Fruit fly (Drosophila melanogaster) whole organism, embryonic: Measurements from ENCODE around the gene dia.

Source experiments
- ATbp ChIP-seq: fragments of 200-800 bp; sonication (Bioruptor generic); optimal IDR thresholded peaks from 2 replicates; lab custom pipeline; 2017; ENCODE audit warnings: missing biosample characterization, mild to moderate bottlenecking, missing genetic modification characterization, missing genetic modification reagents
- CG10147 ChIP-seq: fragments of 200-800 bp; sonication (Bioruptor generic); optimal IDR thresholded peaks from 2 replicates; lab custom pipeline; 2019; ENCODE audit warnings: missing biosample characterization, mild to moderate bottlenecking, missing genetic modification characterization, moderate library complexity
- CG11723 ChIP-seq: fragments of 200-800 bp; sonication (Bioruptor generic); optimal IDR thresholded peaks from 2 replicates; lab custom pipeline; 2017; ENCODE audit warnings: missing biosample characterization, mild to moderate bottlenecking, missing genetic modification characterization
- CG13123 ChIP-seq: fragments of 200-800 bp; sonication (Bioruptor generic); optimal IDR thresholded peaks from 2 replicates; lab custom pipeline; 2016; ENCODE audit warnings: missing biosample characterization, missing genetic modification characterization
- CG13287 ChIP-seq: fragments of 200-800 bp; sonication (Bioruptor generic); IDR thresholded peaks from 2 replicates; pipeline ENCODE4 v1.3.6; 2022; ENCODE audit warnings: missing biosample characterization, missing genetic modification characterization; ENCODE audit not compliant: partially characterized antibody
- CG14965 ChIP-seq: fragments of 200-800 bp; sonication (Bioruptor generic); optimal IDR thresholded peaks from 2 replicates; lab custom pipeline; 2016; ENCODE audit warnings: missing biosample characterization, missing genetic modification characterization, borderline replicate concordance
- CG1603 ChIP-seq: fragments of 200-800 bp; sonication (Bioruptor generic); optimal IDR thresholded peaks from 2 replicates; lab custom pipeline; 2019; ENCODE audit warnings: missing biosample characterization, mild to moderate bottlenecking, missing genetic modification characterization, moderate library complexity
- CG17829 ChIP-seq: fragments of 200-800 bp; optimal IDR thresholded peaks from 2 replicates; lab custom pipeline; 2019; ENCODE audit warnings: missing biosample characterization, mild to moderate bottlenecking, missing genetic modification characterization, moderate library complexity
- CG2116 ChIP-seq: fragments of 200-800 bp; sonication (Bioruptor generic); optimal IDR thresholded peaks from 3 replicates; lab custom pipeline; 2018; ENCODE audit warnings: missing biosample characterization, mild to moderate bottlenecking, missing genetic modification characterization
- CG31365 ChIP-seq: fragments of 200-800 bp; sonication (Bioruptor generic); optimal IDR thresholded peaks from 2 replicates; lab custom pipeline; 2018; ENCODE audit warnings: missing biosample characterization, mild to moderate bottlenecking, missing genetic modification characterization
- CG33213 ChIP-seq: fragments of 200-800 bp; sonication (Bioruptor generic); optimal IDR thresholded peaks from 3 replicates; lab custom pipeline; 2016; ENCODE audit warnings: missing biosample characterization, missing genetic modification characterization
- CG34224 ChIP-seq: fragments of 200-800 bp; sonication (Bioruptor generic); IDR thresholded peaks from 3 replicates; pipeline ENCODE4 v1.3.6; 2022; ENCODE audit warnings: missing biosample characterization, missing genetic modification characterization; ENCODE audit not compliant: partially characterized antibody
- CG34422 ChIP-seq: fragments of 200-800 bp; sonication (Bioruptor generic); IDR thresholded peaks from 3 replicates; pipeline ENCODE4 v1.3.6; 2022; ENCODE audit warnings: missing biosample characterization, missing genetic modification characterization
- CG3838 ChIP-seq: fragments of 200-800 bp; sonication (Bioruptor generic); optimal IDR thresholded peaks from 3 replicates; lab custom pipeline; 2016; ENCODE audit warnings: missing biosample characterization, missing genetic modification characterization
- CG4424 ChIP-seq: fragments of 200-800 bp; sonication (Bioruptor generic); optimal IDR thresholded peaks from 3 replicates; lab custom pipeline; 2016; ENCODE audit warnings: missing biosample characterization, missing genetic modification characterization
- CG6272 ChIP-seq: fragments of 200-800 bp; sonication (Bioruptor generic); IDR thresholded peaks from 2 replicates; pipeline ENCODE4 v1.3.6; 2022; ENCODE audit warnings: missing biosample characterization, missing genetic modification characterization
- CG7372 ChIP-seq: fragments of 200-800 bp; sonication (Bioruptor generic); IDR thresholded peaks from 2 replicates; pipeline ENCODE4 v1.3.6; 2022; ENCODE audit warnings: missing biosample characterization, missing genetic modification characterization
- CG7556 ChIP-seq: fragments of 200-800 bp; sonication (Bioruptor generic); optimal IDR thresholded peaks from 2 replicates; lab custom pipeline; 2017; ENCODE audit warnings: missing biosample characterization, mild to moderate bottlenecking, missing genetic modification characterization
- CG7987 ChIP-seq: fragments of 200-800 bp; sonication (Bioruptor generic); optimal IDR thresholded peaks from 2 replicates; lab custom pipeline; 2018; ENCODE audit warnings: missing biosample characterization, mild to moderate bottlenecking, missing genetic modification characterization, moderate library complexity
- CG8281 ChIP-seq: fragments of 200-800 bp; sonication (Bioruptor generic); optimal IDR thresholded peaks from 2 replicates; lab custom pipeline; 2018; ENCODE audit warnings: missing biosample characterization, mild to moderate bottlenecking, missing genetic modification characterization, moderate library complexity
- CG8944 ChIP-seq: fragments of 200-800 bp; sonication (Bioruptor generic); optimal IDR thresholded peaks from 3 replicates; lab custom pipeline; 2016; ENCODE audit warnings: missing biosample characterization, missing genetic modification characterization
- Dad ChIP-seq: fragments of 200-800 bp; sonication (Bioruptor generic); optimal IDR thresholded peaks from 3 replicates; lab custom pipeline; 2016; ENCODE audit warnings: missing biosample characterization, missing genetic modification characterization
- ERR ChIP-seq: fragments of 200-800 bp; sonication (Bioruptor generic); optimal IDR thresholded peaks from 2 replicates; lab custom pipeline; 2016; ENCODE audit warnings: missing biosample characterization, missing genetic modification characterization
- HLH54F ChIP-seq: fragments of 200-800 bp; sonication (Bioruptor generic); optimal IDR thresholded peaks from 3 replicates; lab custom pipeline; 2016; ENCODE audit warnings: missing biosample characterization, missing genetic modification characterization
- HLHmδ ChIP-seq: fragments of 200-800 bp; sonication (Bioruptor generic); optimal IDR thresholded peaks from 2 replicates; lab custom pipeline; 2018; ENCODE audit warnings: missing biosample characterization, mild to moderate bottlenecking, missing genetic modification characterization, moderate library complexity
- Hand ChIP-seq: fragments of 200-800 bp; sonication (Bioruptor generic); optimal IDR thresholded peaks from 2 replicates; lab custom pipeline; 2017; ENCODE audit warnings: mild to moderate bottlenecking, missing biosample characterization, missing genetic modification reagents, missing genetic modification characterization
- Lpt ChIP-seq: fragments of >200 bp; optimal IDR thresholded peaks from 2 replicates; lab custom pipeline; 2018; ENCODE audit warnings: missing biosample characterization, missing genetic modification characterization
- NK7.1 ChIP-seq: fragments of 200-800 bp; sonication (Bioruptor generic); optimal IDR thresholded peaks from 3 replicates; lab custom pipeline; 2016; ENCODE audit warnings: missing biosample characterization, missing genetic modification characterization
- Nf-YA ChIP-seq: fragments of 200-800 bp; sonication (Bioruptor generic); IDR thresholded peaks from 2 replicates; pipeline ENCODE4 v1.3.6; 2022; ENCODE audit warnings: missing biosample characterization, missing genetic modification characterization
- PHDP ChIP-seq: fragments of 200-800 bp; sonication (Bioruptor generic); optimal IDR thresholded peaks from 3 replicates; lab custom pipeline; 2018; ENCODE audit warnings: missing biosample characterization, mild to moderate bottlenecking, missing genetic modification characterization, moderate library complexity
- Tbp ChIP-seq: fragments of >200 bp; optimal IDR thresholded peaks from 2 replicates; lab custom pipeline; 2018; ENCODE audit warnings: missing biosample characterization, missing genetic modification characterization
- cad ChIP-seq: fragments of >200 bp; optimal IDR thresholded peaks from 2 replicates; lab custom pipeline; 2017; ENCODE audit warnings: missing biosample characterization, missing genetic modification characterization
- cwo ChIP-seq: fragments of 200-800 bp; sonication (Bioruptor generic); optimal IDR thresholded peaks from 3 replicates; lab custom pipeline; 2017; ENCODE audit warnings: missing biosample characterization, missing genetic modification characterization, mild to moderate bottlenecking, moderate library complexity, missing genetic modification reagents
- en ChIP-seq: fragments of 200-800 bp; sonication (Bioruptor generic); optimal IDR thresholded peaks from 2 replicates; lab custom pipeline; 2016; ENCODE audit warnings: missing biosample characterization, missing genetic modification characterization
- ftz-f1 ChIP-seq: fragments of 200-800 bp; sonication (Bioruptor generic); optimal IDR thresholded peaks from 2 replicates; lab custom pipeline; 2016; ENCODE audit warnings: missing biosample characterization, missing genetic modification characterization
- gce ChIP-seq: fragments of 200-800 bp; sonication (Bioruptor generic); IDR thresholded peaks from 3 replicates; pipeline ENCODE4 v1.3.6; 2022; ENCODE audit warnings: missing biosample characterization, missing genetic modification characterization
- gcm ChIP-seq: fragments of 200-800 bp; sonication (Bioruptor generic); optimal IDR thresholded peaks from 2 replicates; lab custom pipeline; 2019; ENCODE audit warnings: missing biosample characterization, mild to moderate bottlenecking, missing genetic modification characterization, moderate library complexity
- gt ChIP-seq: fragments of 200-800 bp; sonication (Bioruptor generic); IDR thresholded peaks from 2 replicates; pipeline ENCODE4 v1.3.6; 2022; ENCODE audit warnings: missing biosample characterization, missing genetic modification characterization
- kah ChIP-seq: fragments of 200-800 bp; sonication (Bioruptor generic); optimal IDR thresholded peaks from 2 replicates; lab custom pipeline; 2018; ENCODE audit warnings: missing biosample characterization, mild to moderate bottlenecking, missing genetic modification characterization
- knrl ChIP-seq: fragments of 200-800 bp; sonication (Bioruptor generic); IDR thresholded peaks from 3 replicates; pipeline ENCODE4 v1.3.6; 2022; ENCODE audit warnings: missing biosample characterization, missing genetic modification characterization; ENCODE audit not compliant: partially characterized antibody
- nerfin-1 ChIP-seq: fragments of 200-800 bp; sonication (Bioruptor generic); optimal IDR thresholded peaks from 3 replicates; lab custom pipeline; 2019; ENCODE audit warnings: missing biosample characterization, mild to moderate bottlenecking, missing genetic modification characterization, moderate library complexity
- nerfin-2 ChIP-seq: fragments of 200-800 bp; sonication (Bioruptor generic); IDR thresholded peaks from 2 replicates; pipeline ENCODE4 v1.3.6; 2022; ENCODE audit warnings: missing biosample characterization, missing genetic modification characterization; ENCODE audit not compliant: partially characterized antibody
- org-1 ChIP-seq: fragments of 200-800 bp; sonication (Bioruptor generic); optimal IDR thresholded peaks from 2 replicates; lab custom pipeline; 2017; ENCODE audit warnings: missing biosample characterization, missing genetic modification characterization
- peb ChIP-seq: fragments of 200-800 bp; sonication (Bioruptor generic); IDR thresholded peaks from 2 replicates; pipeline ENCODE4 v1.3.6; 2022; ENCODE audit warnings: missing biosample characterization, missing genetic modification characterization
- slou ChIP-seq: fragments of 200-800 bp; sonication (Bioruptor generic); optimal IDR thresholded peaks from 3 replicates; lab custom pipeline; 2016; ENCODE audit warnings: missing biosample characterization, missing genetic modification characterization
- stwl ChIP-seq: fragments of 200-800 bp; sonication (Bioruptor generic); optimal IDR thresholded peaks from 3 replicates; lab custom pipeline; 2018; ENCODE audit warnings: missing biosample characterization, mild to moderate bottlenecking, missing genetic modification characterization, moderate library complexity
- vvl ChIP-seq: fragments of 200-800 bp; sonication (Bioruptor generic); IDR thresholded peaks from 2 replicates; pipeline ENCODE4 v1.3.6; 2022; ENCODE audit warnings: missing biosample characterization, missing genetic modification characterization
- wor ChIP-seq: fragments of 200-800 bp; sonication (Bioruptor generic); IDR thresholded peaks from 2 replicates; pipeline ENCODE4 v1.3.6; 2022; ENCODE audit warnings: missing biosample characterization, missing genetic modification characterization

Gene dia

dm6 chr2L:20799991-20800897, 42.3 kb downstream of the dia start (continued):
- TF ChIP-seq kah (GFP tag; lab: Kevin White, UChicago) (no peak), CG13287 (GFP tag; lab: Robert Waterston, UW) (no peak), Hand (GFP tag; lab: Kevin White, UChicago) (peak; percentile 93), CG31365 (tag; lab: Kevin White, UChicago) (peak; percentile 58), slou (GFP tag; lab: Kevin White, UChicago) (peak; percentile 47), vvl (GFP tag; lab: Robert Waterston, UW) (peak; percentile 89), CG8281 (no peak), CG34422 (GFP tag; lab: Robert Waterston, UW) (peak; percentile 63; the same call in 2 of the 3 replicates), CG6272 (GFP tag; lab: Robert Waterston, UW) (peak; percentile 48; the same call in 1 of the 2 replicates), CG33213 (GFP tag; lab: Kevin White, UChicago) (peak; percentile 68), org-1 (peak; percentile 74), PHDP (tag; lab: Kevin White, UChicago) (peak; percentile 78), peb (GFP tag; lab: Robert Waterston, UW) (0 out of 2 replicates have a peak, but pooled peaks have one; percentile 18), CG1603 (peak; percentile 77), Tbp (GFP tag; lab: Kevin White, UChicago) (no peak), HLHmδ (GFP tag; lab: Kevin White, UChicago) (no peak), CG7372 (GFP tag; lab: Robert Waterston, UW) (peak; percentile 62), CG14965 (GFP tag; lab: Kevin White, UChicago) (peak; percentile 48), ATbp (GFP tag; lab: Kevin White, UChicago) (peak; percentile 52), CG4424 (peak; percentile 64), wor (GFP tag; lab: Robert Waterston, UW) (0 out of 2 replicates have a peak, but pooled peaks have one; percentile 21), Dad (peak; percentile 67), stwl (tag; lab: Kevin White, UChicago) (no peak), CG34224 (peak; percentile 8; the same call in 1 of the 3 replicates), cwo (peak; percentile 83), gt (GFP tag; lab: Robert Waterston, UW) (no peak), CG10147 (GFP tag; lab: Kevin White, UChicago) (peak; percentile 78), NK7.1 (peak; percentile 61), gce (GFP tag; lab: Robert Waterston, UW) (peak; percentile 71; the same call in 1 of the 3 replicates), cad (GFP tag; lab: Kevin White, UChicago) (peak; percentile 43), CG17829 (tag; lab: Kevin White, UChicago) (peak; percentile 63), CG13123 (GFP tag; lab: Kevin White, UChicago) (peak; percentile 48), CG7987 (GFP tag; lab: Kevin White, UChicago) (peak; percentile 53), en (GFP tag; lab: Kevin White, UChicago) (peak; percentile 71), CG8944 (GFP tag; lab: Kevin White, UChicago) (peak; percentile 63), ftz-f1 (GFP tag; lab: Kevin White, UChicago) (peak; percentile 42), nerfin-1 (tag; lab: Kevin White, UChicago) (no peak), CG3838 (GFP tag; lab: Kevin White, UChicago) (no peak), CG11723 (GFP tag; lab: Kevin White, UChicago) (no peak), Nf-YA (GFP tag; lab: Robert Waterston, UW) (0 out of 2 replicates have a peak, but pooled peaks have one; percentile 37), ERR (GFP tag; lab: Kevin White, UChicago) (peak; percentile 84), CG2116 (peak; percentile 26), CG7556 (GFP tag; lab: Kevin White, UChicago) (peak; percentile 86), nerfin-2 (no peak), Lpt (no peak), knrl (GFP tag; lab: Robert Waterston, UW) (no peak), HLH54F (GFP tag; lab: Kevin White, UChicago) (peak; percentile 80), gcm (GFP tag; lab: Kevin White, UChicago) (peak; percentile 47)
